Fruit fly (Drosophila melanogaster) whole organism, prepupa: Measurements from ENCODE around the gene ct.
A peak's percentile ranks its signal among the peaks of the same experiment; 100 is the strongest.

Source experiments
- CG15336 ChIP-seq: fragments of 200-800 bp; sonication (Bioruptor generic); IDR thresholded peaks from 2 replicates; pipeline ENCODE4 v1.3.6; 2022; ENCODE audit warnings: missing biosample characterization, missing genetic modification characterization
- CG1621 ChIP-seq: fragments of 200-800 bp; sonication (Bioruptor generic); optimal IDR thresholded peaks from 3 replicates; lab custom pipeline; 2018; ENCODE audit warnings: missing biosample characterization, mild to moderate bottlenecking, missing genetic modification characterization
- CG31627 ChIP-seq: fragments of 200-800 bp; sonication (Bioruptor generic); optimal IDR thresholded peaks from 3 replicates; lab custom pipeline; 2016; ENCODE audit warnings: missing biosample characterization, missing genetic modification characterization
- CG32006 ChIP-seq: fragments of 200-800 bp; sonication (Bioruptor generic); optimal IDR thresholded peaks from 3 replicates; lab custom pipeline; 2017; ENCODE audit warnings: missing biosample characterization, mild to moderate bottlenecking, missing genetic modification characterization
- CG4318 ChIP-seq: fragments of 200-800 bp; sonication (Bioruptor generic); optimal IDR thresholded peaks from 3 replicates; lab custom pipeline; 2017; ENCODE audit warnings: missing biosample characterization, mild to moderate bottlenecking, missing genetic modification characterization
- CG6163 ChIP-seq: fragments of 200-800 bp; sonication (Bioruptor generic); IDR thresholded peaks from 3 replicates; pipeline ENCODE4 v1.3.6; 2022; ENCODE audit warnings: missing biosample characterization, missing genetic modification characterization
- CG6808 ChIP-seq: fragments of 200-800 bp; sonication (Bioruptor generic); optimal IDR thresholded peaks from 3 replicates; lab custom pipeline; 2017; ENCODE audit warnings: missing biosample characterization, missing genetic modification characterization, mild to moderate bottlenecking, moderate library complexity, missing genetic modification reagents
- CG6854 ChIP-seq: fragments of 200-800 bp; sonication (Bioruptor generic); optimal IDR thresholded peaks from 2 replicates; lab custom pipeline; 2017; ENCODE audit warnings: missing biosample characterization, mild to moderate bottlenecking, missing genetic modification characterization
- CG8119 ChIP-seq: fragments of 200-800 bp; sonication (Bioruptor generic); IDR thresholded peaks from 3 replicates; pipeline ENCODE4 v1.3.6; 2022; ENCODE audit warnings: missing biosample characterization, missing genetic modification characterization
- Eip78C ChIP-seq: fragments of 200-800 bp; sonication (Bioruptor generic); peaks from one replicate; lab custom pipeline; 2016; ENCODE audit warnings: missing biosample characterization, missing genetic modification characterization
- Ets21C ChIP-seq: fragments of 200-800 bp; sonication (Bioruptor generic); optimal IDR thresholded peaks from 3 replicates; lab custom pipeline; 2016; ENCODE audit warnings: missing biosample characterization, missing genetic modification characterization
- Ets96B ChIP-seq: fragments of 200-800 bp; optimal IDR thresholded peaks from 2 replicates; lab custom pipeline; 2019; ENCODE audit warnings: missing biosample characterization, mild to moderate bottlenecking, missing genetic modification characterization, moderate library complexity
- Hr39 ChIP-seq: fragments of 200-800 bp; sonication (Bioruptor generic); optimal IDR thresholded peaks from 2 replicates; lab custom pipeline; 2016; ENCODE audit warnings: missing biosample characterization, missing genetic modification characterization
- Hr4 ChIP-seq: fragments of 200-800 bp; sonication (Bioruptor generic); optimal IDR thresholded peaks from 3 replicates; lab custom pipeline; 2016; ENCODE audit warnings: missing biosample characterization, missing genetic modification characterization
- Lpt ChIP-seq: fragments of 200-800 bp; sonication (Bioruptor generic); optimal IDR thresholded peaks from 3 replicates; lab custom pipeline; 2016; ENCODE audit warnings: missing biosample characterization, missing genetic modification characterization
- Met ChIP-seq: fragments of 200-800 bp; sonication (Bioruptor generic); optimal IDR thresholded peaks from 3 replicates; lab custom pipeline; 2016; ENCODE audit warnings: missing biosample characterization, missing genetic modification characterization
- Smox ChIP-seq: fragments of 200-800 bp; sonication (Bioruptor generic); optimal IDR thresholded peaks from 3 replicates; lab custom pipeline; 2016; ENCODE audit warnings: missing biosample characterization, missing genetic modification characterization
- achi ChIP-seq: fragments of 200-800 bp; sonication (Bioruptor generic); optimal IDR thresholded peaks from 3 replicates; lab custom pipeline; 2016; ENCODE audit warnings: missing biosample characterization, missing genetic modification characterization
- acj6 ChIP-seq: fragments of 200-800 bp; sonication (Bioruptor generic); optimal IDR thresholded peaks from 3 replicates; lab custom pipeline; 2016; ENCODE audit warnings: missing biosample characterization, missing genetic modification characterization
- dac ChIP-seq: fragments of 200-800 bp; sonication (Bioruptor generic); optimal IDR thresholded peaks from 2 replicates; lab custom pipeline; 2017; ENCODE audit warnings: missing biosample characterization, mild to moderate bottlenecking, missing genetic modification characterization
- dsx ChIP-seq: fragments of 200-800 bp; optimal IDR thresholded peaks from 3 replicates; lab custom pipeline; 2019; ENCODE audit warnings: missing biosample characterization, mild to moderate bottlenecking, missing genetic modification characterization, moderate library complexity; ENCODE audit not compliant: poor library complexity, severe bottlenecking
- esn ChIP-seq: fragments of 200-800 bp; sonication (Bioruptor generic); optimal IDR thresholded peaks from 2 replicates; lab custom pipeline; 2016; ENCODE audit warnings: missing biosample characterization, mild to moderate bottlenecking, missing genetic modification characterization, moderate library complexity
- fkh ChIP-seq: fragments of 200-800 bp; sonication (Bioruptor generic); optimal IDR thresholded peaks from 3 replicates; lab custom pipeline; 2017; ENCODE audit warnings: missing biosample characterization, mild to moderate bottlenecking, missing genetic modification characterization, moderate library complexity
- lz ChIP-seq: fragments of 200-800 bp; sonication (Bioruptor generic); optimal IDR thresholded peaks from 3 replicates; lab custom pipeline; 2016; ENCODE audit warnings: missing biosample characterization, missing genetic modification characterization
- net ChIP-seq: fragments of 200-800 bp; sonication (Bioruptor generic); optimal IDR thresholded peaks from 3 replicates; lab custom pipeline; 2016; ENCODE audit warnings: missing biosample characterization, missing genetic modification characterization
- salr ChIP-seq, 2 experiments: fragments of 200-800 bp; sonication (Bioruptor generic); optimal IDR thresholded peaks; 3 replicates each; lab custom pipeline; 2016 to 2018; ENCODE audit warnings: missing biosample characterization in 2 of 2, missing genetic modification characterization in 2 of 2, mild to moderate bottlenecking in 1 of 2
- svp ChIP-seq: fragments of 200-800 bp; sonication (Bioruptor generic); peaks from one replicate; lab custom pipeline; 2016; ENCODE audit warnings: missing biosample characterization, missing genetic modification characterization
- topi ChIP-seq: fragments of 200-800 bp; sonication (Bioruptor generic); optimal IDR thresholded peaks from 3 replicates; lab custom pipeline; 2016; ENCODE audit warnings: missing biosample characterization, missing genetic modification characterization
- vri ChIP-seq: fragments of 200-800 bp; sonication (Bioruptor generic); optimal IDR thresholded peaks from 3 replicates; lab custom pipeline; 2016; ENCODE audit warnings: missing biosample characterization, mild to moderate bottlenecking, missing genetic modification characterization

ct gene

dm6 chrX:7579023-7579422, 29.2 kb upstream of the ct start (continued):
- TF ChIP-seq Hr39 (GFP tag; lab: Kevin White, UChicago) (no peak), Smox (GFP tag; lab: Kevin White, UChicago) (no peak), Ets21C (GFP tag; lab: Kevin White, UChicago) (no peak), Lpt (GFP tag; lab: Kevin White, UChicago) (peak; percentile 18), CG31627 (GFP tag; lab: Kevin White, UChicago) (no peak), net (GFP tag; lab: Kevin White, UChicago) (peak; percentile 12), esn (GFP tag; lab: Kevin White, UChicago) (no peak), acj6 (GFP tag; lab: Kevin White, UChicago) (peak; percentile 2), CG4318 (GFP tag; lab: Kevin White, UChicago) (peak; percentile 18), dsx (GFP tag; lab: Kevin White, UChicago) (no peak), lz (GFP tag; lab: Kevin White, UChicago) (no peak), Met (GFP tag; lab: Kevin White, UChicago) (no peak), Hr4 (GFP tag; lab: Kevin White, UChicago) (peak; percentile 66), CG6163 (GFP tag; lab: Robert Waterston, UW) (peak; percentile 47; the same call in 1 of the 3 replicates), CG15336 (GFP tag; lab: Robert Waterston, UW) (peak; percentile 54; the same call in 1 of the 2 replicates)

DNA sequence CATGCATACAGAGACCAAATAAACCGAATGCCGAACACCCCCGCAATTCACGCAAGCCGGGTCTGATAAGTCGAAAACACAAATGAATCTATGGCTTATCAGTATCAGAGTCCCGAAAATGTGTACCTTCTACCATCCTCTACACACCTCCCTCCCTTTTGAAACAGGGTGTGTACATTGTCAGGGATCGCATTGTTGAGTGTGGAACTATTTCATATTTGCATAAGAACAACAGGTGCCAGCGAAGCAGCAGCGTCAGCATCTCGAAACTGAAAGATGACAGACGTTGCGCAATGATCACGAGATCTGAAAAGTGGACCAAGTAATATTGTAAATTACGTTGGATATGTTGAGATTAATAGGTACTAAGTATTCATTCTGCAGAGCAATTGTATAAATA, 28.4 kb upstream of the ct start:
- TF ChIP-seq topi (GFP tag; lab: Kevin White, UChicago) (no peak), fkh (GFP tag; lab: Kevin White, UChicago) (peak; percentile 80), svp (peak; percentile 0), Eip78C (GFP tag; lab: Kevin White, UChicago) (peak; percentile 13)

- TF ChIP-seq achi, result peak; percentile 7
- no peak for TF ChIP-seq CG6808 (GFP tag; lab: Kevin White, UChicago)
Observed at dm6 chrX:7581165-7581786, 27.0 kb upstream of the ct start.

- TF ChIP-seq vri (no peak), net (GFP tag; lab: Kevin White, UChicago) (no peak), esn (GFP tag; lab: Kevin White, UChicago) (no peak)
Observed at dm6 chrX:7586031-7586430, 22.2 kb upstream of the ct start, which contains the start of gene CG12689. Gene CG12689, minus strand, starts transcription at chrX:7586131.

DNA sequence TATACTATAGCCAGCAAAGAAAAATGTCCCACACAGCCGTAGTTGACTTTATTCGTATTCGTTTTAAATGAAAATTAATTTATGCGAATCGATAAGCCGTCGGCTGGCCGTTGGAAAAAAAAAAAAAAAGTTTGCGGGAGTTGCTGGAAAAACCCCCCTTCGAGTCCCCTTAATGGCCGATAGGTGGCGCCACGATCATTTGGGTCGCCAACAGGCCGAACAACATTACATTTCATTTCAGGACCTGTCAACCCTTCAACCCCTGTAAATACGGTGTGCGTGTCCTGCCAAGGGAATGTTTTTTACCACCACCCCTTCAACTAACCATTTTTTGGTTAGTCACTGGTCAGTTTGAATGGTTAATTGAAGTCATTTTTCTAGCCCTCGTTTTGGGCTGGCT, 15.2 kb upstream of the ct start:
- TF ChIP-seq Ets96B (tag; lab: Kevin White, UChicago), result no peak
- TF ChIP-seq salr (GFP tag; optimal IDR thresholded peaks at IDR 0.05; lab: Kevin White, UChicago), result no peak
- no peak for TF ChIP-seq CG1621
- no peak for TF ChIP-seq Ets21C (GFP tag; lab: Kevin White, UChicago)
- TF ChIP-seq esn (GFP tag; lab: Kevin White, UChicago), result no peak

DNA sequence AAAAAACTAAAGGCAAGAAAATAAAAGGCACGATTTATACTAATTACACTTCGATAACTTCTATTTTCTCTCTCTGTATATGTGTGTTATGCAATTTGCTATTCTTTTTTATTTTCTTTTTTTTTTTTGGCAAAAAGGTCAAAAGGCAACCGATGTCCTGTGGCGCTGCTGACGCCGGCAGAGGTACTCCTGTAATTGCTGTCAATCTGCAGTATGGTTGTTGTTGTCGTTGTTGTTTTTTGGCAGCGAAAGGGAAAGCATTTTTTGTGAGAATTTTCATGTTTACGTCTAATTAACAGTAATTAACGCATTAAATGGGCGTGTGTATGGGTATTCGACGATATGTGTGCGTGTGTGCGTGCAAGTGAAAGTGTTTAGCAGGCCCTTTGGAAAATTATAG, 4.6 kb upstream of the ct start:
- TF ChIP-seq CG32006 (no peak), CG8119 (GFP tag; lab: Robert Waterston, UW) (no peak), Smox (GFP tag; lab: Kevin White, UChicago) (no peak), CG6854 (no peak), dac (no peak), net (GFP tag; lab: Kevin White, UChicago) (no peak), acj6 (GFP tag; lab: Kevin White, UChicago) (no peak), Hr39 (GFP tag; lab: Kevin White, UChicago) (no peak), salr (GFP tag; optimal IDR thresholded peaks at IDR 0.05; lab: Kevin White, UChicago) (no peak), fkh (GFP tag; lab: Kevin White, UChicago) (no peak)
